Worm (Caenorhabditis elegans): ENCODE results near the gene F17E5.2.
A peak's percentile ranks its signal among the peaks of the same experiment; 100 is the strongest.

DNA sequence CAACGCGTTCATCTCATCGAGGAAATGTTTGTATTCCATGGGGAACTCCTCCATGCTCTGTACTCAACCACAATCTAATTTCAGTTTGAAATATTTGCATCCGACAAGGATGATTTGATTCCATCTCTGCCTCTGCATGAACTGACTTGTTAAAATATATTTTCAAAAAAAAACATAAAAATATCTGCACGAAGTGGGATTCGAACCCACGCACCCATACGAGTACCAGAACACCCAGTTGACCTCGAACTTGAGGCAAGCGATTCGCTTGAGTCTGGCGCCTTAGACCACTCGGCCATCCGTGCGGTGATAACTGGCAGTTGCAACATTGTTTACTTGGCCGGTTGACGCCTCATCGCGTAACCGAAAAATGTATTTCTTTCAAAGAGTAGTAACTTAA, 46.2 kb upstream of the F17E5.2 start:
- TF ChIP-seq tab-1 (GFP tag; IDR thresholded peaks at IDR 0.05), result peak; percentile 73; the same call in 1 of the 2 replicates
- no peak for TF ChIP-seq flt-1 (GFP tag; IDR thresholded peaks at IDR 0.05)
- TF ChIP-seq ref-1 (GFP tag; conservative IDR thresholded peaks at IDR 0.05), result 0 out of 2 replicates have a peak, but pooled peaks have one; percentile 21
- TF ChIP-seq klf-2 (GFP tag; conservative IDR thresholded peaks at IDR 0.05), result no peak; the same call in 1 of the 2 replicates
- no peak for TF ChIP-seq med-1 (GFP tag; optimal IDR thresholded peaks at IDR 0.05; ENCODE audit: insufficient read depth)
- 0 out of 2 replicates have a peak, but pooled peaks have one; percentile 19 for TF ChIP-seq T22C8.4 (GFP tag; IDR thresholded peaks at IDR 0.05)
- no peak for TF ChIP-seq cog-1 (tag; optimal IDR thresholded peaks at IDR 0.05)
